Fruit fly (Drosophila melanogaster) whole organism, prepupa: Measurements from ENCODE around the gene Spag1.

ENCODE experiments used
- Blimp-1 ChIP-seq: fragments of 200-800 bp; sonication (Bioruptor generic); optimal IDR thresholded peaks from 3 replicates; lab custom pipeline; 2017; ENCODE audit warnings: missing biosample characterization, missing genetic modification characterization, mild to moderate bottlenecking, moderate library complexity, missing genetic modification reagents
- CG10631 ChIP-seq: fragments of 200-800 bp; sonication (Bioruptor generic); optimal IDR thresholded peaks from 2 replicates; lab custom pipeline; 2016; ENCODE audit warnings: missing biosample characterization, missing genetic modification characterization
- CG10669 ChIP-seq: fragments of 200-800 bp; sonication (Bioruptor generic); optimal IDR thresholded peaks from 3 replicates; lab custom pipeline; 2018; ENCODE audit warnings: missing biosample characterization, mild to moderate bottlenecking, missing genetic modification characterization, moderate library complexity
- CG11294 ChIP-seq: fragments of 200-800 bp; sonication (Bioruptor generic); IDR thresholded peaks from 2 replicates; pipeline ENCODE4 v1.3.6; 2022; ENCODE audit warnings: missing biosample characterization, missing genetic modification characterization
- CG11762 ChIP-seq: fragments of 200-800 bp; sonication (Bioruptor generic); optimal IDR thresholded peaks from 3 replicates; lab custom pipeline; 2016; ENCODE audit warnings: missing biosample characterization, missing genetic modification characterization; ENCODE audit not compliant: insufficient read depth
- CG11902 ChIP-seq: fragments of 200-800 bp; sonication (Bioruptor generic); optimal IDR thresholded peaks from 3 replicates; lab custom pipeline; 2016; ENCODE audit warnings: missing biosample characterization, missing genetic modification characterization
- CG15336 ChIP-seq: fragments of 200-800 bp; sonication (Bioruptor generic); IDR thresholded peaks from 2 replicates; pipeline ENCODE4 v1.3.6; 2022; ENCODE audit warnings: missing biosample characterization, missing genetic modification characterization
- CG1621 ChIP-seq: fragments of 200-800 bp; sonication (Bioruptor generic); optimal IDR thresholded peaks from 3 replicates; lab custom pipeline; 2018; ENCODE audit warnings: missing biosample characterization, mild to moderate bottlenecking, missing genetic modification characterization
- CG16779 ChIP-seq: fragments of 200-800 bp; sonication (Bioruptor generic); optimal IDR thresholded peaks from 3 replicates; lab custom pipeline; 2017; ENCODE audit warnings: missing biosample characterization, mild to moderate bottlenecking, missing genetic modification characterization
- CG34406 ChIP-seq: fragments of 200-800 bp; sonication (Bioruptor generic); optimal IDR thresholded peaks from 3 replicates; lab custom pipeline; 2016; ENCODE audit warnings: missing biosample characterization, missing genetic modification characterization
- CG3919 ChIP-seq: fragments of 200-800 bp; sonication (Bioruptor generic); optimal IDR thresholded peaks from 3 replicates; lab custom pipeline; 2016; ENCODE audit warnings: missing biosample characterization, missing genetic modification characterization
- CG4318 ChIP-seq: fragments of 200-800 bp; sonication (Bioruptor generic); optimal IDR thresholded peaks from 3 replicates; lab custom pipeline; 2017; ENCODE audit warnings: missing biosample characterization, mild to moderate bottlenecking, missing genetic modification characterization
- CG6163 ChIP-seq: fragments of 200-800 bp; sonication (Bioruptor generic); IDR thresholded peaks from 3 replicates; pipeline ENCODE4 v1.3.6; 2022; ENCODE audit warnings: missing biosample characterization, missing genetic modification characterization
- CG6276 ChIP-seq: fragments of 200-800 bp; sonication (Bioruptor generic); optimal IDR thresholded peaks from 2 replicates; lab custom pipeline; 2017; ENCODE audit warnings: missing biosample characterization, mild to moderate bottlenecking, missing genetic modification characterization
- CG6792 ChIP-seq: fragments of 200-800 bp; sonication (Bioruptor generic); optimal IDR thresholded peaks from 3 replicates; lab custom pipeline; 2016; ENCODE audit warnings: missing biosample characterization, missing genetic modification characterization
- CG6808 ChIP-seq: fragments of 200-800 bp; sonication (Bioruptor generic); optimal IDR thresholded peaks from 3 replicates; lab custom pipeline; 2017; ENCODE audit warnings: missing biosample characterization, missing genetic modification characterization, mild to moderate bottlenecking, moderate library complexity, missing genetic modification reagents
- CG6854 ChIP-seq: fragments of 200-800 bp; sonication (Bioruptor generic); optimal IDR thresholded peaks from 2 replicates; lab custom pipeline; 2017; ENCODE audit warnings: missing biosample characterization, mild to moderate bottlenecking, missing genetic modification characterization
- CG8119 ChIP-seq: fragments of 200-800 bp; sonication (Bioruptor generic); IDR thresholded peaks from 3 replicates; pipeline ENCODE4 v1.3.6; 2022; ENCODE audit warnings: missing biosample characterization, missing genetic modification characterization
- CG8319 ChIP-seq: fragments of 200-800 bp; sonication (Bioruptor generic); optimal IDR thresholded peaks from 3 replicates; lab custom pipeline; 2016; ENCODE audit warnings: missing biosample characterization, missing genetic modification characterization
- CG8632 ChIP-seq: fragments of 200-800 bp; sonication (Bioruptor generic); optimal IDR thresholded peaks from 3 replicates; lab custom pipeline; 2016; ENCODE audit warnings: missing biosample characterization, missing genetic modification characterization
- CG9139 ChIP-seq: fragments of 200-800 bp; sonication (Bioruptor generic); optimal IDR thresholded peaks from 3 replicates; lab custom pipeline; 2017; ENCODE audit warnings: missing biosample characterization, mild to moderate bottlenecking, missing genetic modification characterization
- Eip75B ChIP-seq: fragments of 200-800 bp; sonication (Bioruptor generic); optimal IDR thresholded peaks from 3 replicates; lab custom pipeline; 2016; ENCODE audit warnings: missing biosample characterization, missing genetic modification characterization
- Eip78C ChIP-seq: fragments of 200-800 bp; sonication (Bioruptor generic); peaks from one replicate; lab custom pipeline; 2016; ENCODE audit warnings: missing biosample characterization, missing genetic modification characterization
- Eip93F ChIP-seq: fragments of 200-800 bp; sonication (Bioruptor generic); optimal IDR thresholded peaks from 2 replicates; lab custom pipeline; 2016; ENCODE audit warnings: missing biosample characterization, mild to moderate bottlenecking, missing genetic modification characterization
- Ets21C ChIP-seq: fragments of 200-800 bp; sonication (Bioruptor generic); optimal IDR thresholded peaks from 3 replicates; lab custom pipeline; 2016; ENCODE audit warnings: missing biosample characterization, missing genetic modification characterization
- Hr38 ChIP-seq: sonication (Bioruptor generic); optimal IDR thresholded peaks from 2 replicates; lab custom pipeline; 2016; ENCODE audit warnings: missing biosample characterization, missing genetic modification characterization
- Hr39 ChIP-seq: fragments of 200-800 bp; sonication (Bioruptor generic); optimal IDR thresholded peaks from 2 replicates; lab custom pipeline; 2016; ENCODE audit warnings: missing biosample characterization, missing genetic modification characterization
- Lpt ChIP-seq: fragments of 200-800 bp; sonication (Bioruptor generic); optimal IDR thresholded peaks from 3 replicates; lab custom pipeline; 2016; ENCODE audit warnings: missing biosample characterization, missing genetic modification characterization
- Met ChIP-seq: fragments of 200-800 bp; sonication (Bioruptor generic); optimal IDR thresholded peaks from 3 replicates; lab custom pipeline; 2016; ENCODE audit warnings: missing biosample characterization, missing genetic modification characterization
- OdsH ChIP-seq: fragments of 200-800 bp; sonication (Bioruptor generic); optimal IDR thresholded peaks from 3 replicates; lab custom pipeline; 2016; ENCODE audit warnings: missing biosample characterization, missing genetic modification characterization
- Smox ChIP-seq: fragments of 200-800 bp; sonication (Bioruptor generic); optimal IDR thresholded peaks from 3 replicates; lab custom pipeline; 2016; ENCODE audit warnings: missing biosample characterization, missing genetic modification characterization
- Sox14 ChIP-seq: fragments of 200-800 bp; sonication (Bioruptor generic); optimal IDR thresholded peaks from 3 replicates; lab custom pipeline; 2016; ENCODE audit warnings: missing biosample characterization, missing genetic modification characterization
- Sox15 ChIP-seq: fragments of 200-800 bp; sonication (Bioruptor generic); optimal IDR thresholded peaks from 3 replicates; lab custom pipeline; 2016; ENCODE audit warnings: missing biosample characterization, missing genetic modification characterization
- achi ChIP-seq: fragments of 200-800 bp; sonication (Bioruptor generic); optimal IDR thresholded peaks from 3 replicates; lab custom pipeline; 2016; ENCODE audit warnings: missing biosample characterization, missing genetic modification characterization
- acj6 ChIP-seq: fragments of 200-800 bp; sonication (Bioruptor generic); optimal IDR thresholded peaks from 3 replicates; lab custom pipeline; 2016; ENCODE audit warnings: missing biosample characterization, missing genetic modification characterization
- cyc ChIP-seq: fragments of 200-800 bp; sonication (Bioruptor generic); optimal IDR thresholded peaks from 3 replicates; lab custom pipeline; 2016; ENCODE audit warnings: missing biosample characterization, missing genetic modification characterization
- dac ChIP-seq: fragments of 200-800 bp; sonication (Bioruptor generic); optimal IDR thresholded peaks from 2 replicates; lab custom pipeline; 2017; ENCODE audit warnings: missing biosample characterization, mild to moderate bottlenecking, missing genetic modification characterization
- dsx ChIP-seq: fragments of 200-800 bp; optimal IDR thresholded peaks from 3 replicates; lab custom pipeline; 2019; ENCODE audit warnings: missing biosample characterization, mild to moderate bottlenecking, missing genetic modification characterization, moderate library complexity; ENCODE audit not compliant: poor library complexity, severe bottlenecking
- esn ChIP-seq: fragments of 200-800 bp; sonication (Bioruptor generic); optimal IDR thresholded peaks from 2 replicates; lab custom pipeline; 2016; ENCODE audit warnings: missing biosample characterization, mild to moderate bottlenecking, missing genetic modification characterization, moderate library complexity
- fd59A ChIP-seq: fragments of 200-800 bp; sonication (Bioruptor generic); optimal IDR thresholded peaks from 2 replicates; lab custom pipeline; 2017; ENCODE audit warnings: missing biosample characterization, mild to moderate bottlenecking, missing genetic modification characterization, missing genetic modification reagents
- lz ChIP-seq: fragments of 200-800 bp; sonication (Bioruptor generic); optimal IDR thresholded peaks from 3 replicates; lab custom pipeline; 2016; ENCODE audit warnings: missing biosample characterization, missing genetic modification characterization
- net ChIP-seq: fragments of 200-800 bp; sonication (Bioruptor generic); optimal IDR thresholded peaks from 3 replicates; lab custom pipeline; 2016; ENCODE audit warnings: missing biosample characterization, missing genetic modification characterization
- salr ChIP-seq, 2 experiments: fragments of 200-800 bp; sonication (Bioruptor generic); optimal IDR thresholded peaks; 3 replicates each; lab custom pipeline; 2016 to 2018; ENCODE audit warnings: missing biosample characterization in 2 of 2, missing genetic modification characterization in 2 of 2, mild to moderate bottlenecking in 1 of 2
- spab ChIP-seq: fragments of 200-800 bp; sonication (Bioruptor generic); optimal IDR thresholded peaks from 2 replicates; lab custom pipeline; 2017; ENCODE audit warnings: missing biosample characterization, mild to moderate bottlenecking, missing genetic modification characterization, missing genetic modification reagents
- ss ChIP-seq, 2 experiments: fragments of 200-800 bp; sonication (Bioruptor generic); optimal IDR thresholded peaks; 2 replicates in 1 of 2; 3 replicates in 1 of 2; lab custom pipeline; 2017 to 2018; ENCODE audit warnings: mild to moderate bottlenecking in 2 of 2, missing biosample characterization in 2 of 2, missing genetic modification characterization in 2 of 2, moderate library complexity in 1 of 2
- svp ChIP-seq: fragments of 200-800 bp; sonication (Bioruptor generic); peaks from one replicate; lab custom pipeline; 2016; ENCODE audit warnings: missing biosample characterization, missing genetic modification characterization

The Spag1 gene

DNA sequence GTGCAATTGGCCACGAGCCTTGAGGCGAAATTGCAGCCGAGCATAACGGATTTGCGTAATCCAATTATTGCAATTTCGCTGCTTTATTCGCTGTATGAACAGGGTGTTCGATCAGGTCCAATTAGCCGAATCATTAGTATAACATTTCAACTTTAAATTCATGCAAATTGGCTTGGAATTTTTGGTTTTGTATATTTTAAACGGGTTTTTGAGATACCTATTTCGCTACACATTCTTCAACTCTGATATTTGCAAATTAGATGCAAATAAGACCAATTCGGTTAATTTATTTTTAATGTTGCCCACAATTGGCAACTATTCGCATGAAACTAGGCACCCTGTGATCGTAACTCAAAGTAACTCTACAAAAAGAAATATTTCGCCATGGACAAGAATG, 5.8 kb downstream of the Spag1 start (continued):
- TF ChIP-seq CG8319 (GFP tag; lab: Kevin White, UChicago): peak; percentile 90
- peak; percentile 97 for TF ChIP-seq CG8119
- peak; percentile 75 for TF ChIP-seq Hr39
- TF ChIP-seq CG4318 (GFP tag; lab: Kevin White, UChicago): peak; percentile 93
- TF ChIP-seq CG16779: peak; percentile 64
- peak; percentile 78 for TF ChIP-seq CG8632 (GFP tag; lab: Kevin White, UChicago)
- TF ChIP-seq Hr38 (GFP tag; lab: Kevin White, UChicago): peak; percentile 73
- peak; percentile 77 for TF ChIP-seq lz
- TF ChIP-seq CG10631 (GFP tag; lab: Kevin White, UChicago): peak; percentile 78
- TF ChIP-seq CG9139 (GFP tag; lab: Kevin White, UChicago): peak; percentile 28
- peak; percentile 89 for TF ChIP-seq CG6276 (GFP tag; lab: Kevin White, UChicago)
- peak; percentile 48 for TF ChIP-seq Ets21C
- peak; percentile 89 for TF ChIP-seq Lpt (GFP tag; lab: Kevin White, UChicago)
- TF ChIP-seq dsx (GFP tag; lab: Kevin White, UChicago): peak; percentile 86
- TF ChIP-seq CG34406 (GFP tag; lab: Kevin White, UChicago): peak; percentile 65
- TF ChIP-seq Sox15 (GFP tag; lab: Kevin White, UChicago): peak; percentile 88
- peak; percentile 95 for TF ChIP-seq CG11762
- TF ChIP-seq ss (GFP tag; optimal IDR thresholded peaks at IDR 0.05; lab: Kevin White, UChicago): peak in 1 of 2 experiments; percentile 68
- no peak for TF ChIP-seq Blimp-1 (GFP tag; lab: Kevin White, UChicago)
- peak; percentile 20 for TF ChIP-seq Met (GFP tag; lab: Kevin White, UChicago)
- peak; percentile 93 for TF ChIP-seq Sox14
- TF ChIP-seq CG15336: peak; percentile 96
- peak; percentile 84 for TF ChIP-seq svp (GFP tag; lab: Kevin White, UChicago)
- peak; percentile 95 for TF ChIP-seq net (GFP tag; lab: Kevin White, UChicago)
- peak; percentile 87 for TF ChIP-seq CG6808 (GFP tag; lab: Kevin White, UChicago)
- peak; percentile 73 for TF ChIP-seq cyc
- TF ChIP-seq achi (GFP tag; lab: Kevin White, UChicago): peak; percentile 87
- TF ChIP-seq CG10669 (GFP tag; lab: Kevin White, UChicago): peak; percentile 94
- no peak for TF ChIP-seq CG6854
- TF ChIP-seq esn: peak; percentile 53
- peak; percentile 90 for TF ChIP-seq fd59A (GFP tag; lab: Kevin White, UChicago)
- peak; percentile 89 for TF ChIP-seq CG11294 (GFP tag; lab: Robert Waterston, UW)
- peak; percentile 95 for TF ChIP-seq dac (GFP tag; lab: Kevin White, UChicago)
- peak; percentile 77 for TF ChIP-seq spab
- peak; percentile 99 for TF ChIP-seq Eip78C
- TF ChIP-seq acj6 (GFP tag; lab: Kevin White, UChicago): peak; percentile 94
- peak; percentile 81 for TF ChIP-seq CG6792 (GFP tag; lab: Kevin White, UChicago)
- TF ChIP-seq Eip93F (GFP tag; lab: Kevin White, UChicago): no peak

- TF ChIP-seq CG6792 (GFP tag; lab: Kevin White, UChicago): peak; percentile 86
- TF ChIP-seq acj6 (GFP tag; lab: Kevin White, UChicago): peak; percentile 89
- peak; percentile 74 for TF ChIP-seq dac (GFP tag; lab: Kevin White, UChicago)
- TF ChIP-seq OdsH (GFP tag; lab: Kevin White, UChicago): peak; percentile 89
- peak; percentile 75 for TF ChIP-seq Met (GFP tag; lab: Kevin White, UChicago)
- TF ChIP-seq CG6163 (GFP tag; lab: Robert Waterston, UW): peak; percentile 97
- TF ChIP-seq CG6854: peak; percentile 87
- peak; percentile 72 for TF ChIP-seq Sox14
- TF ChIP-seq cyc: peak; percentile 72
- peak; percentile 94 for TF ChIP-seq achi (GFP tag; lab: Kevin White, UChicago)
- peak; percentile 95 for TF ChIP-seq dsx (GFP tag; lab: Kevin White, UChicago)
- peak; percentile 47 for TF ChIP-seq Eip75B (GFP tag; lab: Kevin White, UChicago)
- peak; percentile 75 for TF ChIP-seq CG4318 (GFP tag; lab: Kevin White, UChicago)
- peak; percentile 92 for TF ChIP-seq CG6276 (GFP tag; lab: Kevin White, UChicago)
- TF ChIP-seq CG8632 (GFP tag; lab: Kevin White, UChicago): peak; percentile 96
- peak; percentile 85 for TF ChIP-seq CG1621
- peak; percentile 90 for TF ChIP-seq CG10631 (GFP tag; lab: Kevin White, UChicago)
- peak; percentile 85 for TF ChIP-seq esn
- TF ChIP-seq Sox15 (GFP tag; lab: Kevin White, UChicago): peak; percentile 82
- peak; percentile 75 for TF ChIP-seq Smox (GFP tag; lab: Kevin White, UChicago)
- peak; percentile 91 for TF ChIP-seq Lpt (GFP tag; lab: Kevin White, UChicago)
- peak; percentile 87 for TF ChIP-seq CG11902 (GFP tag; lab: Kevin White, UChicago)
- TF ChIP-seq CG8119: peak; percentile 98
- peak; percentile 77 for TF ChIP-seq Blimp-1 (GFP tag; lab: Kevin White, UChicago)
- TF ChIP-seq CG16779: peak; percentile 91
- peak; percentile 89 for TF ChIP-seq spab
- TF ChIP-seq salr (GFP tag; optimal IDR thresholded peaks at IDR 0.05; lab: Kevin White, UChicago): peak; percentile 68 to 89
- peak; percentile 92 for TF ChIP-seq CG3919 (GFP tag; lab: Kevin White, UChicago)
Observed at dm6 chr3R:26954020-26954672, 6.5 kb downstream of the Spag1 start.
